Worm (Caenorhabditis elegans): ENCODE results near the gene srbc-12.

DNA sequence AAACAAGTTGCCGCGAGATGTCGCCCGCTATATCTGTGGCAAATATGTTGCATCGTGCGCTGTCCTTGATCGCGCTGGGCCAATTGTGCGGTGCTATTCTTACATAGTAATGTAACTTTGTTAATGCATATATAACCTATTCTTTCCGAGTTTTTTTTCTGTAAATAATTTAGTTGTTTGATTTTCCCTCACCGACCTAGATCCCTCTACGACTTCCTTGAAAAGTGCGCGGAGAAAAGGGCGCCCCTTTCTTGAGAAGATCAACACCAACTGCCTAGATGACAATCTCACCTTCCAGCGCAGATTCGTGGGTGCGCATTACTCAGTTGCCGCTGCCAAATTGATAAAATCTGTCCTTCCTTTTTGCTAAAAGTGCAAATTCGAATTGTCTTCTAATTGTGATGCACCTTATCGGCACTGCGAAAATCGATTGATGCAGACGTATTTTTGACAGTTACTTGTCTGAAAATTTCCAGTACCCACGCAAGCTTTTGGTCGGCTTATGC lies 48.0 kb upstream of the srbc-12 start:
- TF ChIP-seq ama-1 (optimal IDR thresholded peaks at IDR 0.05) (no peak), scrt-1 (GFP tag; IDR thresholded peaks at IDR 0.05) (no peak), ceh-36 (tag; optimal IDR thresholded peaks at IDR 0.05) (no peak), flt-1 (GFP tag; IDR thresholded peaks at IDR 0.05) (no peak), sea-1 (GFP tag; conservative IDR thresholded peaks at IDR 0.05) (no peak), ets-7 (tag; optimal IDR thresholded peaks at IDR 0.05) (no peak), F13C5.2 (tag; optimal IDR thresholded peaks at IDR 0.05) (no peak), hmbx-1 (tag; optimal IDR thresholded peaks at IDR 0.05) (no peak), hmg-4 (GFP tag; optimal IDR thresholded peaks at IDR 0.05) (no peak), tbx-37 (GFP tag; conservative IDR thresholded peaks at IDR 0.05) (no peak), hnd-1 (tag; optimal IDR thresholded peaks at IDR 0.05) (no peak), ceh-13 (GFP tag; optimal IDR thresholded peaks at IDR 0.05) (no peak), aly-1 (tag; optimal IDR thresholded peaks at IDR 0.05) (no peak)

Measured in whole organism, early embryonic.